Worm (Caenorhabditis elegans): Measurements from ENCODE around the gene Y116A8A.150.

The Y116A8A.150 gene

ce11 chrIV:16865487-16865886 is 22.7 kb upstream of the Y116A8A.150 start, which contains the start of gene gtsf-1 (continued):
- no peak for TF ChIP-seq daf-19 (GFP tag; conservative IDR thresholded peaks at IDR 0.05)
- peak; percentile 59; the same call in 1 of the 2 replicates for TF ChIP-seq dmd-6 (GFP tag; IDR thresholded peaks at IDR 0.05)
- no peak for TF ChIP-seq T20F7.1 (GFP tag; optimal IDR thresholded peaks at IDR 0.05)
- peak; percentile 80 for TF ChIP-seq nhr-6 (tag; optimal IDR thresholded peaks at IDR 0.05)
- peak; percentile 45 for TF ChIP-seq nhr-11 (tag; optimal IDR thresholded peaks at IDR 0.05)
- TF ChIP-seq spr-3 (GFP tag; optimal IDR thresholded peaks at IDR 0.05), result peak; percentile 16
- TF ChIP-seq fkh-10 (GFP tag; optimal IDR thresholded peaks at IDR 0.05), result peak; percentile 28
- TF ChIP-seq mes-2 (tag; optimal IDR thresholded peaks at IDR 0.05; ENCODE audit: poor library complexity, severe bottlenecking), result peak; percentile 94
- TF ChIP-seq fos-1 (tag; optimal IDR thresholded peaks at IDR 0.05), result no peak
- TF ChIP-seq egl-43 (GFP tag; IDR thresholded peaks at IDR 0.05), result peak; percentile 37; the same call in 1 of the 2 replicates
- peak; percentile 33 for TF ChIP-seq hlh-30 (tag; optimal IDR thresholded peaks at IDR 0.05; ENCODE audit: insufficient read depth)
- no peak for TF ChIP-seq nhr-111 (GFP tag; optimal IDR thresholded peaks at IDR 0.05)
- peak; percentile 58 for TF ChIP-seq ama-1 (optimal IDR thresholded peaks at IDR 0.05)
- TF ChIP-seq mep-1 (tag; optimal IDR thresholded peaks at IDR 0.05), result peak; percentile 88
- TF ChIP-seq ceh-28 (tag; optimal IDR thresholded peaks at IDR 0.05), result no peak
- TF ChIP-seq mxl-2 (GFP tag; conservative IDR thresholded peaks at IDR 0.05), result no peak
- TF ChIP-seq Y48G9A.11 (GFP tag; IDR thresholded peaks at IDR 0.05), result peak; percentile 67
- peak; percentile 89 for TF ChIP-seq arid-1 (GFP tag; conservative IDR thresholded peaks at IDR 0.05)
- no peak for TF ChIP-seq egl-27 (tag; optimal IDR thresholded peaks at IDR 0.05)
- TF ChIP-seq ZK337.2 (GFP tag; IDR thresholded peaks at IDR 0.05), result no peak
- TF ChIP-seq ZK546.5 (tag; optimal IDR thresholded peaks at IDR 0.05), result no peak
- no peak; the same call in none of the 2 replicates for TF ChIP-seq T26A8.4 (GFP tag; IDR thresholded peaks at IDR 0.05)
- no peak for TF ChIP-seq F44E2.7 (GFP tag; IDR thresholded peaks at IDR 0.05)
- TF ChIP-seq lin-29 (GFP tag; IDR thresholded peaks at IDR 0.05), result no peak
- peak; percentile 49 to 88 for TF ChIP-seq lsy-2 (tag; optimal IDR thresholded peaks at IDR 0.05)
- TF ChIP-seq ceh-82 (tag; optimal IDR thresholded peaks at IDR 0.05), result no peak
- TF ChIP-seq skn-1 (tag; optimal IDR thresholded peaks at IDR 0.05), result no peak
- TF ChIP-seq saeg-2 (GFP tag; IDR thresholded peaks at IDR 0.05), result no peak
- TF ChIP-seq nhr-25 (tag; optimal IDR thresholded peaks at IDR 0.05; ENCODE audit: borderline replicate concordance, insufficient read depth), result no peak
- peak; percentile 13 for TF ChIP-seq F37D6.2 (tag; optimal IDR thresholded peaks at IDR 0.05)
- TF ChIP-seq cey-2 (tag; optimal IDR thresholded peaks at IDR 0.05; ENCODE audit: borderline replicate concordance, insufficient read depth), result no peak
- TF ChIP-seq nhr-76 (tag; optimal IDR thresholded peaks at IDR 0.05), result no peak
- TF ChIP-seq Y75B8A.6 (GFP tag; IDR thresholded peaks at IDR 0.05), result no peak
- peak in 1 of 2 experiments; percentile 62 for TF ChIP-seq hif-1 (tag; optimal IDR thresholded peaks at IDR 0.05)
- no peak for TF ChIP-seq hlh-11 (tag; optimal IDR thresholded peaks at IDR 0.05)
- TF ChIP-seq nhr-77 (tag; optimal IDR thresholded peaks at IDR 0.05), result peak; percentile 83
- TF ChIP-seq tra-1 (GFP tag; IDR thresholded peaks at IDR 0.05), result no peak
- TF ChIP-seq ztf-7 (tag; optimal IDR thresholded peaks at IDR 0.05), result no peak
- TF ChIP-seq Y105C5A.15 (GFP tag; IDR thresholded peaks at IDR 0.05), result no peak
- TF ChIP-seq lin-38 (GFP tag; IDR thresholded peaks at IDR 0.05), result peak; percentile 77
- TF ChIP-seq rbr-2 (tag; optimal IDR thresholded peaks at IDR 0.05), result peak; percentile 69
- TF ChIP-seq php-3 (GFP tag; IDR thresholded peaks at IDR 0.05), result 0 out of 2 replicates have a peak, but pooled peaks have one; percentile 37
- peak; percentile 60 for TF ChIP-seq F49E8.2 (tag; optimal IDR thresholded peaks at IDR 0.05; ENCODE audit: borderline replicate concordance)
- no peak for TF ChIP-seq pqm-1 (tag; optimal IDR thresholded peaks at IDR 0.05)
- no peak for TF ChIP-seq daf-16 (GFP tag; optimal IDR thresholded peaks at IDR 0.05)
- TF ChIP-seq daf-16 (tag; optimal IDR thresholded peaks at IDR 0.05), result peak; percentile 48
- no peak for TF ChIP-seq F10B5.3 (tag; optimal IDR thresholded peaks at IDR 0.05)
- TF ChIP-seq duxl-1 (tag; optimal IDR thresholded peaks at IDR 0.05; ENCODE audit: poor library complexity), result peak; percentile 55
- TF ChIP-seq aly-2 (tag; optimal IDR thresholded peaks at IDR 0.05), result no peak
- 0 out of 2 replicates have a peak, but pooled peaks have one; percentile 59 for TF ChIP-seq zfp-3 (GFP tag; conservative IDR thresholded peaks at IDR 0.05)
- TF ChIP-seq aha-1 (tag), result no peak
